Fruit fly (Drosophila melanogaster) whole organism, embryonic: ENCODE measurements around the gene Ndae1.

Experiments
- Atf6 ChIP-seq: fragments of 200-800 bp; sonication (Bioruptor generic); IDR thresholded peaks from 2 replicates; pipeline ENCODE4 v1.3.6; 2022; ENCODE audit warnings: missing biosample characterization, missing genetic modification characterization
- B-H2 ChIP-seq: fragments of 200-800 bp; sonication (Bioruptor generic); optimal IDR thresholded peaks from 2 replicates; lab custom pipeline; 2018; ENCODE audit warnings: missing biosample characterization, mild to moderate bottlenecking, missing genetic modification characterization
- CG10209 ChIP-seq: fragments of 200-800 bp; sonication (Bioruptor generic); optimal IDR thresholded peaks from 3 replicates; lab custom pipeline; 2017; ENCODE audit warnings: missing biosample characterization, mild to moderate bottlenecking, missing genetic modification characterization, missing genetic modification reagents
- CG11560 ChIP-seq: fragments of 200-800 bp; sonication (Bioruptor generic); IDR thresholded peaks from 3 replicates; pipeline ENCODE4 v1.3.6; 2022; ENCODE audit warnings: missing biosample characterization, missing genetic modification characterization
- CG12104 ChIP-seq: fragments of 200-800 bp; sonication (Bioruptor generic); optimal IDR thresholded peaks from 3 replicates; lab custom pipeline; 2016; ENCODE audit warnings: missing biosample characterization, missing genetic modification characterization
- CG12769 ChIP-seq: fragments of 200-800 bp; sonication (Bioruptor generic); optimal IDR thresholded peaks from 2 replicates; lab custom pipeline; 2019; ENCODE audit warnings: missing biosample characterization, mild to moderate bottlenecking, missing genetic modification characterization, moderate library complexity
- CG13123 ChIP-seq: fragments of 200-800 bp; sonication (Bioruptor generic); optimal IDR thresholded peaks from 2 replicates; lab custom pipeline; 2016; ENCODE audit warnings: missing biosample characterization, missing genetic modification characterization
- CG13296 ChIP-seq: fragments of 200-800 bp; sonication (Bioruptor generic); optimal IDR thresholded peaks from 3 replicates; lab custom pipeline; 2018; ENCODE audit warnings: missing biosample characterization, mild to moderate bottlenecking, missing genetic modification characterization
- CG14710 ChIP-seq: fragments of 200-800 bp; sonication (Bioruptor generic); optimal IDR thresholded peaks from 3 replicates; lab custom pipeline; 2019; ENCODE audit warnings: missing biosample characterization, mild to moderate bottlenecking, missing genetic modification characterization, moderate library complexity
- CG18599 ChIP-seq: fragments of 200-800 bp; sonication (Bioruptor generic); optimal IDR thresholded peaks from 3 replicates; lab custom pipeline; 2017; ENCODE audit warnings: missing biosample characterization, missing genetic modification characterization, mild to moderate bottlenecking, moderate library complexity, missing genetic modification reagents
- CG2875 ChIP-seq: fragments of 200-800 bp; sonication (Bioruptor generic); optimal IDR thresholded peaks from 2 replicates; lab custom pipeline; 2017; ENCODE audit warnings: missing biosample characterization, mild to moderate bottlenecking, missing genetic modification characterization, missing genetic modification reagents
- CG30020 ChIP-seq: fragments of 200-800 bp; optimal IDR thresholded peaks from 2 replicates; lab custom pipeline; 2019; ENCODE audit warnings: missing biosample characterization, mild to moderate bottlenecking, missing genetic modification characterization, moderate library complexity
- CG31365 ChIP-seq: fragments of 200-800 bp; sonication (Bioruptor generic); optimal IDR thresholded peaks from 2 replicates; lab custom pipeline; 2018; ENCODE audit warnings: missing biosample characterization, mild to moderate bottlenecking, missing genetic modification characterization
- CG34376 ChIP-seq: fragments of 200-800 bp; sonication (Bioruptor generic); optimal IDR thresholded peaks from 2 replicates; lab custom pipeline; 2018; ENCODE audit warnings: missing biosample characterization, mild to moderate bottlenecking, missing genetic modification characterization
- CG4730 ChIP-seq: fragments of 200-800 bp; sonication (Bioruptor generic); IDR thresholded peaks from 2 replicates; pipeline ENCODE4 v1.3.6; 2022; ENCODE audit warnings: missing biosample characterization, missing genetic modification characterization
- CG5245 ChIP-seq: fragments of 200-800 bp; sonication (Bioruptor generic); optimal IDR thresholded peaks from 3 replicates; lab custom pipeline; 2016; ENCODE audit warnings: missing biosample characterization, missing genetic modification characterization
- CG6175 ChIP-seq: fragments of 200-800 bp; sonication (Bioruptor generic); IDR thresholded peaks from 3 replicates; pipeline ENCODE4 v1.3.6; 2022; ENCODE audit warnings: missing biosample characterization, missing genetic modification characterization
- CG7786 ChIP-seq: fragments of 200-800 bp; sonication (Bioruptor generic); optimal IDR thresholded peaks from 2 replicates; lab custom pipeline; 2016; ENCODE audit warnings: missing biosample characterization, missing genetic modification characterization
- CG8359 ChIP-seq: fragments of 200-800 bp; sonication (Bioruptor generic); optimal IDR thresholded peaks from 2 replicates; lab custom pipeline; 2017; ENCODE audit warnings: missing biosample characterization, mild to moderate bottlenecking, missing genetic modification characterization, borderline replicate concordance
- CG8765 ChIP-seq: fragments of 200-800 bp; sonication (Bioruptor generic); IDR thresholded peaks from 2 replicates; pipeline ENCODE4 v1.3.6; 2022; ENCODE audit warnings: missing biosample characterization, missing genetic modification characterization
- CG9727 ChIP-seq: fragments of 200-800 bp; sonication (Bioruptor generic); optimal IDR thresholded peaks from 3 replicates; lab custom pipeline; 2017; ENCODE audit warnings: missing biosample characterization, mild to moderate bottlenecking, missing genetic modification characterization
- D19A ChIP-seq: fragments of 200-800 bp; optimal IDR thresholded peaks from 3 replicates; lab custom pipeline; 2019; ENCODE audit warnings: missing biosample characterization, mild to moderate bottlenecking, missing genetic modification characterization, moderate library complexity
- Dad ChIP-seq: fragments of 200-800 bp; sonication (Bioruptor generic); optimal IDR thresholded peaks from 3 replicates; lab custom pipeline; 2016; ENCODE audit warnings: missing biosample characterization, missing genetic modification characterization
- Eip74EF ChIP-seq, 2 experiments: fragments of 200-800 bp in 1 of 2; fragments of >200 bp in 1 of 2; sonication (Bioruptor generic) in 1 of 2; optimal IDR thresholded peaks; 2 replicates each; lab custom pipeline; 2017 to 2019; ENCODE audit warnings: missing biosample characterization in 2 of 2, missing genetic modification characterization in 2 of 2, mild to moderate bottlenecking in 1 of 2, moderate library complexity in 1 of 2
- Jarid2 ChIP-seq: fragments of 200-800 bp; sonication (Bioruptor generic); optimal IDR thresholded peaks from 3 replicates; lab custom pipeline; 2017; ENCODE audit warnings: mild to moderate bottlenecking, missing biosample characterization, missing genetic modification reagents, missing genetic modification characterization
- MTF-1 ChIP-seq: fragments of 200-800 bp; sonication (Bioruptor generic); optimal IDR thresholded peaks from 2 replicates; lab custom pipeline; 2018; ENCODE audit warnings: missing biosample characterization, mild to moderate bottlenecking, missing genetic modification characterization, borderline replicate concordance
- NfI ChIP-seq: fragments of 200-800 bp; sonication (Bioruptor generic); optimal IDR thresholded peaks from 3 replicates; lab custom pipeline; 2018; ENCODE audit warnings: missing biosample characterization, mild to moderate bottlenecking, missing genetic modification characterization, moderate library complexity
- Ptx1 ChIP-seq: fragments of 200-800 bp; sonication (Bioruptor generic); IDR thresholded peaks from 2 replicates; pipeline ENCODE4 v1.3.6; 2022; ENCODE audit warnings: missing biosample characterization, missing genetic modification characterization
- Ravus ChIP-seq: fragments of 200-800 bp; sonication (Bioruptor generic); IDR thresholded peaks from 2 replicates; pipeline ENCODE4 v1.3.6; 2022; ENCODE audit warnings: missing biosample characterization, missing genetic modification characterization
- Tbp ChIP-seq: fragments of >200 bp; optimal IDR thresholded peaks from 2 replicates; lab custom pipeline; 2018; ENCODE audit warnings: missing biosample characterization, missing genetic modification characterization
- YL-1 ChIP-seq: fragments of 200-800 bp; sonication (Bioruptor generic); optimal IDR thresholded peaks from 3 replicates; lab custom pipeline; 2017; ENCODE audit warnings: missing biosample characterization, mild to moderate bottlenecking, missing genetic modification characterization
- ac ChIP-seq: fragments of 200-800 bp; sonication (Bioruptor generic); optimal IDR thresholded peaks from 3 replicates; lab custom pipeline; 2017; ENCODE audit warnings: missing biosample characterization, mild to moderate bottlenecking, missing genetic modification characterization
- az2 ChIP-seq: fragments of 200-800 bp; sonication (Bioruptor generic); optimal IDR thresholded peaks from 3 replicates; lab custom pipeline; 2016; ENCODE audit warnings: missing biosample characterization, missing genetic modification characterization
- croc ChIP-seq: fragments of 200-800 bp; sonication (Bioruptor generic); conservative IDR thresholded peaks from 3 replicates; pipeline ENCODE4 v1.3.6; 2022; ENCODE audit warnings: missing biosample characterization, missing genetic modification characterization
- cwo ChIP-seq: fragments of 200-800 bp; sonication (Bioruptor generic); optimal IDR thresholded peaks from 3 replicates; lab custom pipeline; 2017; ENCODE audit warnings: missing biosample characterization, missing genetic modification characterization, mild to moderate bottlenecking, moderate library complexity, missing genetic modification reagents
- dati ChIP-seq: fragments of 200-800 bp; sonication (Bioruptor generic); IDR thresholded peaks from 2 replicates; pipeline ENCODE4 v1.3.6; 2022; ENCODE audit warnings: missing biosample characterization, missing genetic modification characterization
- emc ChIP-seq: fragments of 200-800 bp; sonication (Bioruptor generic); optimal IDR thresholded peaks from 2 replicates; lab custom pipeline; 2016; ENCODE audit warnings: missing biosample characterization, missing genetic modification characterization
- fd96Cb ChIP-seq: fragments of 200-800 bp; sonication (Bioruptor generic); optimal IDR thresholded peaks from 2 replicates; lab custom pipeline; 2018; ENCODE audit warnings: missing biosample characterization, mild to moderate bottlenecking, missing genetic modification characterization, moderate library complexity
- gce ChIP-seq: fragments of 200-800 bp; sonication (Bioruptor generic); IDR thresholded peaks from 3 replicates; pipeline ENCODE4 v1.3.6; 2022; ENCODE audit warnings: missing biosample characterization, missing genetic modification characterization
- gfzf ChIP-seq: fragments of 200-800 bp; sonication (Bioruptor generic); optimal IDR thresholded peaks from 2 replicates; lab custom pipeline; 2016; ENCODE audit warnings: missing biosample characterization, mild to moderate bottlenecking, missing genetic modification characterization, moderate library complexity
- grn ChIP-seq: fragments of 200-800 bp; sonication (Bioruptor generic); optimal IDR thresholded peaks from 3 replicates; lab custom pipeline; 2017; ENCODE audit warnings: missing biosample characterization, missing genetic modification characterization
- kah ChIP-seq: fragments of 200-800 bp; sonication (Bioruptor generic); optimal IDR thresholded peaks from 2 replicates; lab custom pipeline; 2018; ENCODE audit warnings: missing biosample characterization, mild to moderate bottlenecking, missing genetic modification characterization
- kni ChIP-seq: fragments of 200-800 bp; sonication (Bioruptor generic); optimal IDR thresholded peaks from 3 replicates; lab custom pipeline; 2017; ENCODE audit warnings: mild to moderate bottlenecking, missing biosample characterization, missing genetic modification reagents, missing genetic modification characterization
- knrl ChIP-seq: fragments of 200-800 bp; sonication (Bioruptor generic); IDR thresholded peaks from 3 replicates; pipeline ENCODE4 v1.3.6; 2022; ENCODE audit warnings: missing biosample characterization, missing genetic modification characterization; ENCODE audit not compliant: partially characterized antibody
- maf-S ChIP-seq: fragments of 200-800 bp; sonication (Bioruptor generic); optimal IDR thresholded peaks from 2 replicates; lab custom pipeline; 2016; ENCODE audit warnings: missing biosample characterization, missing genetic modification characterization
- p53 ChIP-seq: fragments of 200-800 bp; sonication (Bioruptor generic); optimal IDR thresholded peaks from 2 replicates; lab custom pipeline; 2016; ENCODE audit warnings: missing biosample characterization, missing genetic modification characterization
- run ChIP-seq: fragments of 200-800 bp; sonication (Bioruptor generic); optimal IDR thresholded peaks from 3 replicates; lab custom pipeline; 2018; ENCODE audit warnings: missing biosample characterization, mild to moderate bottlenecking, missing genetic modification characterization
- seq ChIP-seq: fragments of 200-800 bp; sonication (Bioruptor generic); IDR thresholded peaks from 2 replicates; pipeline ENCODE4 v1.3.6; 2022; ENCODE audit warnings: missing biosample characterization, missing genetic modification characterization
- sisA ChIP-seq: fragments of 200-800 bp; sonication (Bioruptor generic); IDR thresholded peaks from 2 replicates; pipeline ENCODE4 v1.3.6; 2022; ENCODE audit warnings: missing biosample characterization, missing genetic modification characterization
- sug ChIP-seq: fragments of 200-800 bp; optimal IDR thresholded peaks from 2 replicates; lab custom pipeline; 2019; ENCODE audit warnings: missing biosample characterization, mild to moderate bottlenecking, missing genetic modification characterization, moderate library complexity

Gene Ndae1

dm6 chr2L:7295924-7296323 is 46.8 kb upstream of the Ndae1 start (continued):
- TF ChIP-seq CG6175 (no peak), D19A (tag; lab: Kevin White, UChicago) (peak; percentile 80), CG12769 (tag; lab: Kevin White, UChicago) (peak; percentile 1), kni (GFP tag; lab: Kevin White, UChicago) (peak; percentile 20), Jarid2 (GFP tag; lab: Kevin White, UChicago) (peak; percentile 8), ac (GFP tag; lab: Kevin White, UChicago) (peak; percentile 85), CG30020 (tag; lab: Kevin White, UChicago) (peak; percentile 52), fd96Cb (tag; lab: Kevin White, UChicago) (peak; percentile 88), YL-1 (GFP tag; lab: Kevin White, UChicago) (peak; percentile 9), CG8359 (peak; percentile 52), CG13123 (GFP tag; lab: Kevin White, UChicago) (no peak), dati (GFP tag; lab: Robert Waterston, UW) (no peak), cwo (GFP tag; lab: Kevin White, UChicago) (peak; percentile 34), CG12104 (GFP tag; lab: Kevin White, UChicago) (peak; percentile 47), Atf6 (no peak), knrl (GFP tag; lab: Robert Waterston, UW) (no peak; the same call in 2 of the 3 replicates), CG34376 (GFP tag; lab: Kevin White, UChicago) (no peak), az2 (GFP tag; lab: Kevin White, UChicago) (peak; percentile 80), gce (GFP tag; lab: Robert Waterston, UW) (0 out of 3 replicates have a peak, but pooled peaks have one; percentile 67), emc (GFP tag; lab: Kevin White, UChicago) (no peak), CG31365 (tag; lab: Kevin White, UChicago) (peak; percentile 12), CG18599 (GFP tag; lab: Kevin White, UChicago) (peak; percentile 26), CG13296 (GFP tag; lab: Kevin White, UChicago) (peak; percentile 18), run (peak; percentile 73), CG10209 (GFP tag; lab: Kevin White, UChicago) (peak; percentile 70), kah (GFP tag; lab: Kevin White, UChicago) (peak; percentile 57), CG9727 (peak; percentile 85), B-H2 (GFP tag; lab: Kevin White, UChicago) (no peak), croc (peak; percentile 80), seq (GFP tag; lab: Robert Waterston, UW) (peak; percentile 67), sug (tag; lab: Kevin White, UChicago) (no peak), maf-S (GFP tag; lab: Kevin White, UChicago) (no peak), CG4730 (GFP tag; lab: Robert Waterston, UW) (peak; percentile 44; the same call in 1 of the 2 replicates), CG11560 (tag; lab: Robert Waterston, UW) (no peak), Dad (no peak), p53 (GFP tag; lab: Kevin White, UChicago) (no peak), CG8765 (GFP tag; lab: Robert Waterston, UW) (peak; percentile 79), sisA (GFP tag; lab: Robert Waterston, UW) (peak; percentile 76), grn (GFP tag; lab: Kevin White, UChicago) (no peak), CG2875 (GFP tag; lab: Kevin White, UChicago) (peak; percentile 86), gfzf (no peak), Tbp (GFP tag; lab: Kevin White, UChicago) (no peak), MTF-1 (GFP tag; lab: Kevin White, UChicago) (peak; percentile 49), Eip74EF (GFP tag; optimal IDR thresholded peaks at IDR 0.05; lab: Kevin White, UChicago) (peak in 1 of 2 experiments; percentile 62), Ptx1 (GFP tag; lab: Robert Waterston, UW) (peak; percentile 78), NfI (GFP tag; lab: Kevin White, UChicago) (peak; percentile 57), Ravus (GFP tag; lab: Robert Waterston, UW) (no peak), CG14710 (tag; lab: Kevin White, UChicago) (peak; percentile 85), CG7786 (GFP tag; lab: Kevin White, UChicago) (peak; percentile 12), CG5245 (GFP tag; lab: Kevin White, UChicago) (peak; percentile 63)
